Worm (Caenorhabditis elegans) whole organism, early embryonic: ENCODE measurements around the gene grl-13.

Experiments
- aly-1 ChIP-seq: sonication (generic microtip); optimal IDR thresholded peaks from 2 replicates; lab custom pipeline; 2016; ENCODE audit warnings: missing genetic modification characterization, missing compliant biosample characterization
- ama-1 ChIP-seq: fragments of 150-350 bp; optimal IDR thresholded peaks from 2 replicates; lab custom pipeline; 2014
- ceh-13 ChIP-seq: fragments of 200-800 bp; sonication (Bioruptor generic); optimal IDR thresholded peaks from 2 replicates; lab custom pipeline; 2018; ENCODE audit warnings: mild to moderate bottlenecking, missing genetic modification characterization, missing compliant biosample characterization
- hmg-4 ChIP-seq: fragments of 200-800 bp; sonication (Bioruptor generic); optimal IDR thresholded peaks from 2 replicates; lab custom pipeline; 2018; ENCODE audit warnings: mild to moderate bottlenecking, missing genetic modification characterization, missing compliant biosample characterization
- hnd-1 ChIP-seq: sonication (generic microtip); optimal IDR thresholded peaks from 2 replicates; lab custom pipeline; 2016; ENCODE audit warnings: missing genetic modification characterization, missing compliant biosample characterization
- tbx-11 ChIP-seq: fragments of 200-800 bp; sonication (Bioruptor generic); IDR thresholded peaks from 2 replicates; pipeline ENCODE4 v1.3.6; 2022; ENCODE audit warnings: missing genetic modification characterization, missing compliant biosample characterization

DNA sequence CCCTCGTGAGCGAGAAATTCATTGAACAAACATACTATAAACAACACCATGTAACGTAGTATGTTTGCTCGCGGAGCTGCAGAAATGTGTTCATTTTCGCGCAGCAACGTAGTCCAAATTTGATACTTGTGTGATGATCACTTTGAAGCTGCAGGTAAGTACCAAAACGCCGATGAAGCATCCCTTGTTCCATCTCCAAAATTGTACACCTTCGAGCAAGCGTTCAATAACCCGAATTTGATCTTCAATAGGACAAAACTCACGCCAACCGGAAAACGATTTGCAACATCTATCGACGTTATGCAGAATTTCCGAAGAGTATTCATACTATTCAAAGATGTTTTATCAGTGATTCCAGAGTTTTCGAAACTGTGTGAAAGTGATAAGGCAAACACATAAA lies 46.2 kb upstream of the grl-13 start, which contains the start of gene Y47D7A.3:
- TF ChIP-seq hmg-4 (GFP tag; lab: Kevin White, UChicago) (no peak), hnd-1 (no peak), ama-1 (lab: Kevin White, UChicago) (no peak), ceh-13 (GFP tag; lab: Kevin White, UChicago) (no peak), tbx-11 (GFP tag; lab: Robert Waterston, UW) (no peak), aly-1 (no peak)
